ENCODE assay signal across 2 worm cellular contexts in the genomic region with DNA sequence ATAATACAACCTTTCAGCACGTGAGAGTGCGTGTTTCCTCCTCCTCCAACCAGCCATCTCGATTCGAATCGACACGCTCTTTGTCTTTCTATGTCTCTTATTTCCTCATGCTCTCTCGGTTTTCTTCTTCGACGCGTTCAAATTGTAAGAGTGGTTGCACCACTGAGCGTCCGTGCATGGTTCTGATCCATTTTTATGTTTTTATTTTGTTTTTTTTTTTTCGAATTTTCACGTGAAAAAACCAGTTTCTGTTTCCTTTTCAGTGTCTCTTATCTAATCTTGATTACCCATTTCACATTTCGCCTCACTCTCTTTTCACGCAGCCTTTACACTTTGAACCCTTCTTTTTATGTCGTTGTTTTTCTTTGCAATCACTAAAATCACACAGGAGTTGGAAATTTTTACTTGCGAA.
A peak's percentile ranks its signal among the peaks of the same experiment; 100 is the strongest.
TF ChIP-seq lines count a peak whose summit lies in the region.

No protein-coding gene starts in this region.

TF ChIP-seq in whole organism, L1 larva, 84 proteins besides CTCF, POLR2A, EP300 and RAD21 (continued from another document):
- TF ChIP-seq nhr-90 (tag; optimal IDR thresholded peaks at IDR 0.05; lab: Kevin White, UChicago; ENCODE audit: poor library complexity) (peak; percentile 40), nhr-28 (tag; optimal IDR thresholded peaks at IDR 0.05; lab: Kevin White, UChicago) (no peak), skn-1 (tag; optimal IDR thresholded peaks at IDR 0.05; lab: Kevin White, UChicago) (no peak), lir-3 (tag; optimal IDR thresholded peaks at IDR 0.05; lab: Kevin White, UChicago; ENCODE audit: poor library complexity) (no peak), efl-1 (optimal IDR thresholded peaks at IDR 0.05; lab: Kevin White, UChicago) (peak in 1 of 2 experiments; percentile 20), efl-1 (GFP tag; optimal IDR thresholded peaks at IDR 0.05 in 1 of 2; lab: Kevin White, UChicago) (peak; percentile 8 to 66), grh-1 (GFP tag; IDR thresholded peaks at IDR 0.05; lab: Robert Waterston, UW) (peak; percentile 72), mdl-1 (tag; optimal IDR thresholded peaks at IDR 0.05; lab: Kevin White, UChicago) (peak in 1 of 2 experiments; percentile 74), blmp-1 (tag; optimal IDR thresholded peaks at IDR 0.05; lab: Kevin White, UChicago) (peak; percentile 76), F16B12.6 (tag; optimal IDR thresholded peaks at IDR 0.05; lab: Kevin White, UChicago) (no peak), fkh-10 (GFP tag; optimal IDR thresholded peaks at IDR 0.05; lab: Kevin White, UChicago) (no peak), lsy-2 (tag; optimal IDR thresholded peaks at IDR 0.05; lab: Kevin White, UChicago) (peak; percentile 7 to 27), pag-3 (tag; optimal IDR thresholded peaks at IDR 0.05; lab: Kevin White, UChicago; ENCODE audit: borderline replicate concordance, insufficient read depth) (no peak), ceh-8 (GFP tag; optimal IDR thresholded peaks at IDR 0.05; lab: Kevin White, UChicago) (no peak), fos-1 (tag; optimal IDR thresholded peaks at IDR 0.05; lab: Kevin White, UChicago) (no peak), rnt-1 (tag; optimal IDR thresholded peaks at IDR 0.05; lab: Kevin White, UChicago) (peak; percentile 4), ceh-90 (tag; optimal IDR thresholded peaks at IDR 0.05; lab: Kevin White, UChicago) (no peak), lin-35 (GFP tag; optimal IDR thresholded peaks at IDR 0.05; lab: Kevin White, UChicago) (peak; percentile 19 to 35), lin-13 (GFP tag; optimal IDR thresholded peaks at IDR 0.05; lab: Kevin White, UChicago) (no peak)

TF ChIP-seq in whole organism, L4 larva, 104 proteins besides CTCF, POLR2A, EP300 and RAD21 (continued from another document):
- TF ChIP-seq ctbp-1 (GFP tag; IDR thresholded peaks at IDR 0.05; lab: Robert Waterston, UW) (no peak), zip-11 (GFP tag; IDR thresholded peaks at IDR 0.05; lab: Robert Waterston, UW) (no peak), hmg-1.1 (GFP tag; IDR thresholded peaks at IDR 0.05; lab: Robert Waterston, UW) (0 out of 2 replicates have a peak, but pooled peaks have one; percentile 14), tra-1 (GFP tag; IDR thresholded peaks at IDR 0.05; lab: Robert Waterston, UW) (no peak), ama-1 (optimal IDR thresholded peaks at IDR 0.05; lab: Kevin White, UChicago) (no peak), Y105C5A.15 (GFP tag; IDR thresholded peaks at IDR 0.05; lab: Robert Waterston, UW) (no peak), ceh-28 (tag; optimal IDR thresholded peaks at IDR 0.05; lab: Kevin White, UChicago) (no peak), ZK337.2 (GFP tag; IDR thresholded peaks at IDR 0.05; lab: Robert Waterston, UW) (no peak), ceh-44 (GFP tag; IDR thresholded peaks at IDR 0.05; lab: Robert Waterston, UW) (no peak), lin-29 (GFP tag; IDR thresholded peaks at IDR 0.05; lab: Robert Waterston, UW) (no peak), Y5F2A.4 (GFP tag; optimal IDR thresholded peaks at IDR 0.05; lab: Kevin White, UChicago) (no peak), nhr-111 (GFP tag; optimal IDR thresholded peaks at IDR 0.05; lab: Kevin White, UChicago) (no peak), nhr-102 (tag; optimal IDR thresholded peaks at IDR 0.05; lab: Kevin White, UChicago) (no peak), set-16 (GFP tag; IDR thresholded peaks at IDR 0.05; lab: Robert Waterston, UW) (no peak), arid-1 (GFP tag; conservative IDR thresholded peaks at IDR 0.05; lab: Robert Waterston, UW) (no peak), tag-97 (GFP tag; IDR thresholded peaks at IDR 0.05; lab: Robert Waterston, UW) (no peak), sdz-12 (GFP tag; optimal IDR thresholded peaks at IDR 0.05; lab: Kevin White, UChicago) (no peak), ces-1 (GFP tag; optimal IDR thresholded peaks at IDR 0.05; lab: Kevin White, UChicago) (no peak), T26A8.4 (GFP tag; IDR thresholded peaks at IDR 0.05; lab: Robert Waterston, UW) (no peak), fkh-10 (GFP tag; optimal IDR thresholded peaks at IDR 0.05; lab: Kevin White, UChicago) (no peak), pha-4 (GFP tag; IDR thresholded peaks at IDR 0.05; lab: Robert Waterston, UW) (no peak; the same call in 1 of the 2 replicates), pha-4 (tag; optimal IDR thresholded peaks at IDR 0.05; lab: Kevin White, UChicago) (no peak), mxl-2 (GFP tag; conservative IDR thresholded peaks at IDR 0.05; lab: Robert Waterston, UW) (no peak), daf-19 (GFP tag; conservative IDR thresholded peaks at IDR 0.05; lab: Robert Waterston, UW) (no peak), ztf-7 (tag; optimal IDR thresholded peaks at IDR 0.05; lab: Kevin White, UChicago) (no peak), zfp-2 (tag; optimal IDR thresholded peaks at IDR 0.05; lab: Kevin White, UChicago) (no peak), F44E2.7 (GFP tag; IDR thresholded peaks at IDR 0.05; lab: Robert Waterston, UW) (no peak), dmd-8 (GFP tag; IDR thresholded peaks at IDR 0.05; lab: Robert Waterston, UW) (no peak), ztf-11 (tag; optimal IDR thresholded peaks at IDR 0.05; lab: Kevin White, UChicago) (no peak), Y75B8A.6 (GFP tag; IDR thresholded peaks at IDR 0.05; lab: Robert Waterston, UW) (no peak), mdl-1 (tag; optimal IDR thresholded peaks at IDR 0.05; lab: Kevin White, UChicago) (peak; percentile 17 to 88), nhr-6 (tag; optimal IDR thresholded peaks at IDR 0.05; lab: Kevin White, UChicago) (peak; percentile 44), spr-1 (tag; optimal IDR thresholded peaks at IDR 0.05; lab: Kevin White, UChicago) (no peak), daf-16 (GFP tag; optimal IDR thresholded peaks at IDR 0.05; lab: Kevin White, UChicago) (no peak), daf-16 (tag; optimal IDR thresholded peaks at IDR 0.05; lab: Kevin White, UChicago) (peak; percentile 80), zfp-3 (GFP tag; conservative IDR thresholded peaks at IDR 0.05; lab: Robert Waterston, UW) (no peak), F49E8.2 (tag; optimal IDR thresholded peaks at IDR 0.05; lab: Kevin White, UChicago; ENCODE audit: borderline replicate concordance) (no peak), Y48G9A.11 (GFP tag; IDR thresholded peaks at IDR 0.05; lab: Robert Waterston, UW) (no peak), nhr-11 (tag; optimal IDR thresholded peaks at IDR 0.05; lab: Kevin White, UChicago) (no peak), nhr-28 (tag; optimal IDR thresholded peaks at IDR 0.05; lab: Kevin White, UChicago) (peak; percentile 53), lir-3 (tag; optimal IDR thresholded peaks at IDR 0.05; lab: Kevin White, UChicago) (no peak), nhr-48 (tag; optimal IDR thresholded peaks at IDR 0.05; lab: Kevin White, UChicago) (peak; percentile 36), dmd-9 (GFP tag; IDR thresholded peaks at IDR 0.05; lab: Robert Waterston, UW) (no peak)
